Fruit fly (Drosophila melanogaster): ENCODE measurements around the gene CG33303.
A peak's percentile ranks its signal among the peaks of the same experiment; 100 is the strongest.

CG33303 gene

dm6 chr2L:10342471-10342870 lies 33.1 kb downstream of the CG33303 start, which contains the start of gene Sps2 (continued):
- no peak for TF ChIP-seq so (GFP tag; IDR thresholded peaks at IDR 0.05)
- TF ChIP-seq HmgD (GFP tag; optimal IDR thresholded peaks at IDR 0.05) = no peak
- TF ChIP-seq Ada2b (GFP tag; IDR thresholded peaks at IDR 0.05) = no peak
- TF ChIP-seq Fer2 (tag; optimal IDR thresholded peaks at IDR 0.05) = no peak
- no peak for TF ChIP-seq CG3995 (GFP tag; optimal IDR thresholded peaks at IDR 0.05)
- no peak for TF ChIP-seq dmrt99B (tag; optimal IDR thresholded peaks at IDR 0.05)
- TF ChIP-seq CG2202 (tag; optimal IDR thresholded peaks at IDR 0.05) = no peak
- no peak for TF ChIP-seq Gug (GFP tag; IDR thresholded peaks at IDR 0.05)
- no peak for TF ChIP-seq Hsf (GFP tag; optimal IDR thresholded peaks at IDR 0.05)
- peak; percentile 35 for TF ChIP-seq CG4617 (GFP tag; optimal IDR thresholded peaks at IDR 0.05; ENCODE audit: borderline replicate concordance)
- TF ChIP-seq CG12155 (GFP tag; optimal IDR thresholded peaks at IDR 0.05) = no peak
- TF ChIP-seq Elba2 (GFP tag; optimal IDR thresholded peaks at IDR 0.05) = peak; percentile 23
- TF ChIP-seq tgo (GFP tag; IDR thresholded peaks at IDR 0.05) = no peak
- TF ChIP-seq pros (GFP tag; optimal IDR thresholded peaks at IDR 0.05) = no peak
- TF ChIP-seq corto (GFP tag; optimal IDR thresholded peaks at IDR 0.05) = no peak
- TF ChIP-seq YL-1 (GFP tag; optimal IDR thresholded peaks at IDR 0.05) = no peak
- no peak for TF ChIP-seq HLH3B (GFP tag; IDR thresholded peaks at IDR 0.05)
- no peak for TF ChIP-seq CG6689 (GFP tag; IDR thresholded peaks at IDR 0.05)
- TF ChIP-seq Mad (GFP tag; optimal IDR thresholded peaks at IDR 0.05) = no peak
- no peak for TF ChIP-seq pb (GFP tag; optimal IDR thresholded peaks at IDR 0.05)
- TF ChIP-seq CG10565 (GFP tag; optimal IDR thresholded peaks at IDR 0.05) = no peak
- peak in 1 of 2 experiments; percentile 6 for TF ChIP-seq dpn (GFP tag; optimal IDR thresholded peaks at IDR 0.05)
- no peak for TF ChIP-seq Mes4 (GFP tag; optimal IDR thresholded peaks at IDR 0.05)
- TF ChIP-seq gsb-n (tag; optimal IDR thresholded peaks at IDR 0.05) = no peak
- no peak for TF ChIP-seq Dad (GFP tag; optimal IDR thresholded peaks at IDR 0.05)
- TF ChIP-seq Sin3A (optimal IDR thresholded peaks at IDR 0.05) = no peak
- no peak for TF ChIP-seq Blimp-1 (GFP tag; optimal IDR thresholded peaks at IDR 0.05)
- TF ChIP-seq CG12769 (tag; optimal IDR thresholded peaks at IDR 0.05) = no peak
- TF ChIP-seq CG13296 (GFP tag; optimal IDR thresholded peaks at IDR 0.05) = peak; percentile 18
- peak; percentile 83 for TF ChIP-seq CG6791 (GFP tag; IDR thresholded peaks at IDR 0.05; ENCODE audit: partially characterized antibody)
- peak; percentile 24 for TF ChIP-seq CG10979 (tag; optimal IDR thresholded peaks at IDR 0.05)
- no peak for TF ChIP-seq dan (GFP tag; IDR thresholded peaks at IDR 0.05)
- no peak for TF ChIP-seq Lpt (GFP tag; optimal IDR thresholded peaks at IDR 0.05)
- no peak for TF ChIP-seq CG4282 (GFP tag; optimal IDR thresholded peaks at IDR 0.05)
- no peak for TF ChIP-seq CG1602 (GFP tag; optimal IDR thresholded peaks at IDR 0.05)
- TF ChIP-seq al (GFP tag; IDR thresholded peaks at IDR 0.05) = no peak
- no peak for TF ChIP-seq CG17912 (GFP tag; optimal IDR thresholded peaks at IDR 0.05)
- no peak for TF ChIP-seq CG18599 (GFP tag; optimal IDR thresholded peaks at IDR 0.05)
- no peak for TF ChIP-seq tna (GFP tag; IDR thresholded peaks at IDR 0.05; ENCODE audit: partially characterized antibody)
- TF ChIP-seq yki (optimal IDR thresholded peaks at IDR 0.05) = no peak
- TF ChIP-seq CG14860 (GFP tag; IDR thresholded peaks at IDR 0.05; ENCODE audit: partially characterized antibody) = peak; percentile 40; the same call in 1 of the 3 replicates
- TF ChIP-seq ftz-f1 (GFP tag; optimal IDR thresholded peaks at IDR 0.05) = no peak
- TF ChIP-seq wdn (GFP tag; IDR thresholded peaks at IDR 0.05) = no peak
- no peak for TF ChIP-seq Fer1 (GFP tag; optimal IDR thresholded peaks at IDR 0.05)
- TF ChIP-seq CG4328 (GFP tag; optimal IDR thresholded peaks at IDR 0.05) = no peak
- TF ChIP-seq pum (GFP tag; optimal IDR thresholded peaks at IDR 0.05) = no peak
- peak; percentile 11 for TF ChIP-seq Xbp1 (GFP tag; optimal IDR thresholded peaks at IDR 0.05)
- no peak for TF ChIP-seq CG15011 (GFP tag; optimal IDR thresholded peaks at IDR 0.05)
- no peak for TF ChIP-seq CG10366 (GFP tag; IDR thresholded peaks at IDR 0.05)
- TF ChIP-seq grau (tag; optimal IDR thresholded peaks at IDR 0.05) = peak; percentile 26
- no peak for TF ChIP-seq CG7839 (tag; optimal IDR thresholded peaks at IDR 0.05)
- no peak for TF ChIP-seq CG30403 (GFP tag; optimal IDR thresholded peaks at IDR 0.05)
- TF ChIP-seq CG33213 (GFP tag; optimal IDR thresholded peaks at IDR 0.05) = no peak

Measured in whole organism, embryonic.